Worm (Caenorhabditis elegans) whole organism, L2 larva: Measurements from ENCODE around the gene ZC84.1.

Experiments
- aly-2 ChIP-seq: fragments of 150-350 bp; optimal IDR thresholded peaks from 2 replicates; lab custom pipeline; 2014; ENCODE audit warnings: missing biosample characterization, missing genetic modification characterization
- lin-11 ChIP-seq: fragments of 150-350 bp; sonication (generic microtip); optimal IDR thresholded peaks from 2 replicates; lab custom pipeline; 2014; ENCODE audit warnings: missing biosample characterization, missing genetic modification characterization, inconsistent platforms, mixed read lengths
- nhr-11 ChIP-seq: fragments of 150-350 bp; optimal IDR thresholded peaks from 2 replicates; lab custom pipeline; 2014; ENCODE audit warnings: missing biosample characterization, missing genetic modification characterization
- sem-4 ChIP-seq: fragments of 150-350 bp; optimal IDR thresholded peaks from 2 replicates; lab custom pipeline; 2014; ENCODE audit warnings: missing biosample characterization, missing genetic modification reagents, missing genetic modification characterization
- skn-1 ChIP-seq: sonication (generic microtip); optimal IDR thresholded peaks from 2 replicates; lab custom pipeline; 2017; ENCODE audit warnings: missing biosample characterization, missing genetic modification characterization
- snpc-4 ChIP-seq: fragments of 150-350 bp; optimal IDR thresholded peaks from 2 replicates; lab custom pipeline; 2014; ENCODE audit warnings: missing biosample characterization, missing genetic modification characterization
- unc-55 ChIP-seq: fragments of 150-350 bp; sonication (generic microtip); optimal IDR thresholded peaks from 3 replicates; lab custom pipeline; 2014; ENCODE audit warnings: missing biosample characterization, missing genetic modification reagents, missing genetic modification characterization
- unc-62 ChIP-seq: fragments of 150-350 bp; optimal IDR thresholded peaks from 2 replicates; lab custom pipeline; 2014; ENCODE audit warnings: missing biosample characterization, missing genetic modification reagents, missing genetic modification characterization
- ztf-11 ChIP-seq: sonication (generic microtip); optimal IDR thresholded peaks from 2 replicates; lab custom pipeline; 2017; ENCODE audit warnings: missing biosample characterization, missing genetic modification characterization

- TF ChIP-seq ztf-11 (no peak), snpc-4 (tag; lab: Kevin White, UChicago) (no peak), sem-4 (tag; lab: Kevin White, UChicago) (no peak), skn-1 (no peak), unc-62 (no peak), lin-11 (no peak), aly-2 (tag; lab: Kevin White, UChicago) (no peak), unc-55 (GFP tag; lab: Kevin White, UChicago) (no peak), nhr-11 (no peak)
These were observed 53.1 kb downstream of the ZC84.1 start for ce11 chrIII:9152950-9153349.
